Worm (Caenorhabditis elegans): ENCODE measurements around the gene dmsr-16.

- TF ChIP-seq T26A5.8 (tag; optimal IDR thresholded peaks at IDR 0.05), result no peak
- TF ChIP-seq dox-1 (GFP tag; IDR thresholded peaks at IDR 0.05), result no peak
- TF ChIP-seq nhr-179 (tag; optimal IDR thresholded peaks at IDR 0.05), result no peak
- TF ChIP-seq lsy-27 (tag; optimal IDR thresholded peaks at IDR 0.05; ENCODE audit: borderline replicate concordance, insufficient read depth), result no peak
- TF ChIP-seq cebp-2 (GFP tag; IDR thresholded peaks at IDR 0.05), result no peak
- TF ChIP-seq unc-62 (GFP tag; optimal IDR thresholded peaks at IDR 0.05), result no peak
- TF ChIP-seq Y56A3A.18 (GFP tag; IDR thresholded peaks at IDR 0.05), result no peak
Measured at ce11 chrV:6799564-6799963, 9.3 kb downstream of the dmsr-16 start, which contains the start of gene dmsr-9.

Measured in whole organism, young adult.